Worm (Caenorhabditis elegans) whole organism, L1 larva: Measurements from ENCODE around the gene F41H10.2.

Experiments used
- elt-2 ChIP-seq: sonication (generic microtip); optimal IDR thresholded peaks from 2 replicates; lab custom pipeline; 2016; ENCODE audit warnings: missing genetic modification characterization, mild to moderate bottlenecking, inconsistent platforms, missing compliant biosample characterization, missing genetic modification reagents
- mab-9 ChIP-seq: fragments of 200-800 bp; sonication (Bioruptor generic); IDR thresholded peaks from 2 replicates; pipeline ENCODE4 v1.3.6; 2022; ENCODE audit warnings: missing genetic modification reagents, missing genetic modification characterization, missing compliant biosample characterization

- TF ChIP-seq mab-9: no peak
- TF ChIP-seq elt-2 (tag; lab: Kevin White, UChicago): no peak
Measured at ce11 chrIV:5397539-5397938, 16.1 kb downstream of the F41H10.2 start, which contains the start of gene ZK616.2.
